Worm (Caenorhabditis elegans): ENCODE results near the gene lgc-4.

lgc-4 gene

DNA sequence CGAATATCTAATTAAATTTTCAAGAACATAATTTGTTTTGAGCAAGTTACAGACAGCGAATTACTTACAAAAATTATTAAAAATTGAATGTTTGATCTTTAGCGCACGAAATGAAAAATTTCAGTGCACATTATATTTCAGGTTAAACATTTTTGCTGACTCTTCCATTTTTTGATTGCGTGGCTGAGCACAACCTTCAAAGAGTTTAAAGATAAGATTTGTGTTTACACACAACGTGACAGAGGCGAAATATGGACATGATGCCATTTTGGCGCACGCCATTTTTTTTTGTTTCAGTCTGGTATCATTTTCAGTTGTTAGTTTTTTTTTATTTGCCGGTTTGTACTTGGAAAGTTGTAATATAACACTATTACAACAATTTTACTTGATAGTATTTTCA, 29.3 kb downstream of the lgc-4 start:
- no peak for TF ChIP-seq mab-5 (tag; optimal IDR thresholded peaks at IDR 0.05)
- TF ChIP-seq lin-11 (tag; optimal IDR thresholded peaks at IDR 0.05): no peak
- TF ChIP-seq nhr-129 (tag; optimal IDR thresholded peaks at IDR 0.05): no peak
- no peak for TF ChIP-seq zag-1 (tag; optimal IDR thresholded peaks at IDR 0.05)
- TF ChIP-seq nhr-237 (tag; optimal IDR thresholded peaks at IDR 0.05): no peak
- TF ChIP-seq mdl-1 (tag; optimal IDR thresholded peaks at IDR 0.05): no peak
- no peak for TF ChIP-seq lin-39 (tag; optimal IDR thresholded peaks at IDR 0.05)
- TF ChIP-seq F13H6.1 (tag; optimal IDR thresholded peaks at IDR 0.05): no peak
- no peak for TF ChIP-seq ama-1 (optimal IDR thresholded peaks at IDR 0.05)
- no peak for TF ChIP-seq elt-1 (tag; optimal IDR thresholded peaks at IDR 0.05)
- TF ChIP-seq gmeb-1 (tag; optimal IDR thresholded peaks at IDR 0.05): no peak
- peak; percentile 38 for TF ChIP-seq sma-9 (GFP tag; optimal IDR thresholded peaks at IDR 0.05)
- TF ChIP-seq sma-9 (tag; optimal IDR thresholded peaks at IDR 0.05): no peak
- TF ChIP-seq nhr-10 (tag; optimal IDR thresholded peaks at IDR 0.05): no peak
- TF ChIP-seq unc-55 (GFP tag; optimal IDR thresholded peaks at IDR 0.05): no peak
- TF ChIP-seq crh-2 (tag; optimal IDR thresholded peaks at IDR 0.05): peak; percentile 64
- no peak for TF ChIP-seq lin-13 (GFP tag; optimal IDR thresholded peaks at IDR 0.05)
- TF ChIP-seq unc-39 (tag; optimal IDR thresholded peaks at IDR 0.05): no peak
- no peak for TF ChIP-seq Y55F3AM.14 (GFP tag; optimal IDR thresholded peaks at IDR 0.05)
- peak; percentile 91 for TF ChIP-seq fos-1 (tag; optimal IDR thresholded peaks at IDR 0.05)
- TF ChIP-seq mbf-1 (tag; optimal IDR thresholded peaks at IDR 0.05): no peak
- TF ChIP-seq lsy-2 (tag; optimal IDR thresholded peaks at IDR 0.05): no peak
- TF ChIP-seq blmp-1 (tag; optimal IDR thresholded peaks at IDR 0.05; ENCODE audit: insufficient read depth): no peak
- TF ChIP-seq ceh-16 (tag; optimal IDR thresholded peaks at IDR 0.05): no peak
- no peak for TF ChIP-seq aly-2 (tag; optimal IDR thresholded peaks at IDR 0.05)
- TF ChIP-seq dmd-4 (tag; optimal IDR thresholded peaks at IDR 0.05): no peak
- no peak for TF ChIP-seq ZK546.5 (tag; optimal IDR thresholded peaks at IDR 0.05)

ce11 chrX:9210086-9210485, 31.9 kb downstream of the lgc-4 start:
- TF ChIP-seq fos-1 (tag; optimal IDR thresholded peaks at IDR 0.05): peak; percentile 63
- TF ChIP-seq elt-3 (tag; optimal IDR thresholded peaks at IDR 0.05): no peak
- TF ChIP-seq nhr-237 (tag; optimal IDR thresholded peaks at IDR 0.05): no peak
- peak; percentile 23 for TF ChIP-seq gmeb-1 (tag; optimal IDR thresholded peaks at IDR 0.05)
- no peak for TF ChIP-seq unc-39 (tag; optimal IDR thresholded peaks at IDR 0.05)
- TF ChIP-seq blmp-1 (tag; optimal IDR thresholded peaks at IDR 0.05; ENCODE audit: insufficient read depth): no peak
- no peak for TF ChIP-seq mbf-1 (tag; optimal IDR thresholded peaks at IDR 0.05)
- peak; percentile 26 for TF ChIP-seq sma-9 (GFP tag; optimal IDR thresholded peaks at IDR 0.05)
- no peak for TF ChIP-seq sma-9 (tag; optimal IDR thresholded peaks at IDR 0.05)
- peak; percentile 31 for TF ChIP-seq F13H6.1 (tag; optimal IDR thresholded peaks at IDR 0.05)
- TF ChIP-seq ceh-16 (tag; optimal IDR thresholded peaks at IDR 0.05): no peak
- no peak for TF ChIP-seq sem-4 (tag; optimal IDR thresholded peaks at IDR 0.05)

ce11 chrX:9208933-9209332, 33.1 kb downstream of the lgc-4 start:
- no peak for TF ChIP-seq gmeb-1 (tag; optimal IDR thresholded peaks at IDR 0.05)

DNA sequence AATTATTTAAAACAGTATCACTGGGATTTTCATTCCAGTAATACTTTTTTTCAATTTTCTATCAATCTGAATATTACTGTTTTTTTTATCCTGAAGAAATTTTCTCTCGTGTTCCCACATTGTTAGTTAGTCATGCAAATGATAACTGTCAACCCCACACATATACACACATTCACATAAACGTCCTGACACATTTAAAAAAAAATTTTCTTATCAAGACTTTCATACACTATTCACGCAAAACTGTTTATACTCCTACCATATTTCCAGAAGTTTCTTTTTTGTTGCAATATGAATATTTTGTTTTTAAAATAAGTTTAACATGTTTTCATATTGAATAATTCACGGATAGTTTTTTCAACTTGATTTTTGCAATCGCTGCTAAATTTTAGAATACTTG, 33.5 kb downstream of the lgc-4 start:
- no peak for TF ChIP-seq elt-1 (tag; optimal IDR thresholded peaks at IDR 0.05)
- no peak for TF ChIP-seq sem-4 (tag; optimal IDR thresholded peaks at IDR 0.05)
- no peak for TF ChIP-seq lin-39 (tag; optimal IDR thresholded peaks at IDR 0.05)
- no peak for TF ChIP-seq ceh-16 (tag; optimal IDR thresholded peaks at IDR 0.05)
- TF ChIP-seq zag-1 (tag; optimal IDR thresholded peaks at IDR 0.05): no peak
- peak; percentile 74 for TF ChIP-seq fos-1 (tag; optimal IDR thresholded peaks at IDR 0.05)

- TF ChIP-seq C34F6.9 (tag; optimal IDR thresholded peaks at IDR 0.05) (no peak), ztf-1 (GFP tag; conservative IDR thresholded peaks at IDR 0.05) (no peak), zag-1 (tag; optimal IDR thresholded peaks at IDR 0.05) (no peak), nhr-77 (tag; optimal IDR thresholded peaks at IDR 0.05) (no peak), lsy-2 (tag; optimal IDR thresholded peaks at IDR 0.05) (no peak), mbf-1 (tag; optimal IDR thresholded peaks at IDR 0.05) (no peak), snpc-4 (tag; optimal IDR thresholded peaks at IDR 0.05) (no peak), gmeb-1 (tag; optimal IDR thresholded peaks at IDR 0.05) (no peak), elt-1 (tag; optimal IDR thresholded peaks at IDR 0.05) (no peak), lin-11 (tag; optimal IDR thresholded peaks at IDR 0.05) (no peak), egl-27 (tag; optimal IDR thresholded peaks at IDR 0.05) (no peak), lin-13 (GFP tag; optimal IDR thresholded peaks at IDR 0.05) (no peak), nhr-6 (tag; optimal IDR thresholded peaks at IDR 0.05) (no peak), Y55F3AM.14 (GFP tag; optimal IDR thresholded peaks at IDR 0.05) (no peak), sma-3 (GFP tag; optimal IDR thresholded peaks at IDR 0.05) (no peak), mab-5 (tag; optimal IDR thresholded peaks at IDR 0.05) (no peak), skn-1 (tag; optimal IDR thresholded peaks at IDR 0.05) (no peak), peb-1 (tag; optimal IDR thresholded peaks at IDR 0.05) (no peak), sma-9 (GFP tag; optimal IDR thresholded peaks at IDR 0.05) (no peak), sma-9 (tag; optimal IDR thresholded peaks at IDR 0.05) (no peak)
Measured at ce11 chrX:9206731-9207130, 35.3 kb downstream of the lgc-4 start.

All from whole organism, L2 larva.